Worm (Caenorhabditis elegans): ENCODE measurements around the gene K06A9.3.

Gene K06A9.3

ce11 chrX:1556917-1557316, 21.8 kb upstream of the K06A9.3 start:
- TF ChIP-seq ceh-82 (tag; optimal IDR thresholded peaks at IDR 0.05): no peak
- no peak for TF ChIP-seq sma-9 (GFP tag; optimal IDR thresholded peaks at IDR 0.05)
- no peak for TF ChIP-seq sma-9 (tag; optimal IDR thresholded peaks at IDR 0.05)
- TF ChIP-seq ztf-4 (tag; optimal IDR thresholded peaks at IDR 0.05): no peak
- TF ChIP-seq ztf-11 (tag; optimal IDR thresholded peaks at IDR 0.05): no peak
- TF ChIP-seq nhr-12 (tag; optimal IDR thresholded peaks at IDR 0.05): no peak
- no peak for TF ChIP-seq ZK546.5 (tag; optimal IDR thresholded peaks at IDR 0.05)
- no peak for TF ChIP-seq unc-39 (tag; optimal IDR thresholded peaks at IDR 0.05)
- no peak for TF ChIP-seq ama-1 (optimal IDR thresholded peaks at IDR 0.05)
- TF ChIP-seq dmd-4 (tag; optimal IDR thresholded peaks at IDR 0.05): no peak
- TF ChIP-seq lin-13 (GFP tag; optimal IDR thresholded peaks at IDR 0.05): no peak
- no peak for TF ChIP-seq peb-1 (tag; optimal IDR thresholded peaks at IDR 0.05)

DNA sequence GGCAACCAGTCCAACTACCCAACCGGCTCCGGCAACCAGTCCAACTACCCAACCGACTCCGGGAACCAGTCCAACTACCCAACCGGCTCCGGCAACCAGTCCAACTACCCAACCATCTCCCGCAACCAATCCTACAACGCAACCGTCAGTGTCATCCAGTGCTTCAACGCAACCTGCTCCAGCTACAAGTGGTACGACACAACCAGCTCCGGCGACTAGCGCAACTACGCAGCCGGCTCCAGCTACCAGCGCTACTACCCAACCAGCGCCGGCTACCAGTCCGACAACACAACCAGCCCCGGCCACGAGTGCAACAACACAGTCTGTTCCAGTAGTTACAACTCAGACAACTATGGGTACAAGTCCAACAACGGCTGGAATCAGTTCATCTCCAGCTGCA, 13.9 kb upstream of the K06A9.3 start:
- TF ChIP-seq ceh-82 (tag; optimal IDR thresholded peaks at IDR 0.05) (no peak), ceh-16 (tag; optimal IDR thresholded peaks at IDR 0.05) (no peak), nhr-25 (tag; optimal IDR thresholded peaks at IDR 0.05) (no peak), C34F6.9 (tag; optimal IDR thresholded peaks at IDR 0.05) (no peak), R02D3.7 (tag; optimal IDR thresholded peaks at IDR 0.05) (no peak)

DNA sequence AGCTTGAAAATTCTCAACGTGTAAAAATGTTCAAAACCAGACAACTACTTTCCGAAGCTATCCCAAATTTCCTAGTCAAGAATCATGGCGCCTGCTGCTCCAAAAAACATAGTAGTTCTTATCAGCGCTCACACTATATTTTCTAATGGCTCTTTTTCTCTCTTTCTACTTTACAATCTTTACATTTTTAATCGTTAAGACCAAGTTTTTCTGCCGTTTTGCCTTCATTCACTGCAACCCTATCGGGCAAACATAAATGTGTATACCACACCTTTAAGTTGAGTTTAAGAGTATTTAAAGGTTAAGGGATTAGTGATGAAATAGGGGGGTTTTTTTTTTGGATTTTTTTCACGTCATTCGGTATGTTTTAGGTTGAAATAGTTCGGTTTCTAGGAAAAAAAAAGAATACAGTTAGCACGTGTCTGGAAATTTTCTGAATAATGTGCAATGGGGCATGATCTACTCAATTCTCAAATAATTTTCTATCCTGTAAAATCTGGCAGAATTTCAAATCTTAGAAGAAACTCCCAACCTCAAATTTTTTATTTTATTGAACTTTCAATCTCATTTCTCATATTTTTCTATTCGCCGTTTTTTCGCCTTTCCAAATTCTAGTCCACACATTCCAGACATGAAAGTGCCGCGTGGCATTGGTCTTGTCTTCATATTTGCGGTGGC, 11.9 kb upstream of the K06A9.3 start, which contains the start of gene K06A9.1:
K06A9.1 (plus strand) TSS at position 628 of the 678 bp plus-strand sequence.
- TF ChIP-seq fos-1 (tag; optimal IDR thresholded peaks at IDR 0.05) (peak; percentile 55), lin-13 (GFP tag; optimal IDR thresholded peaks at IDR 0.05) (no peak), sma-9 (GFP tag; optimal IDR thresholded peaks at IDR 0.05) (peak; percentile 21), sma-9 (tag; optimal IDR thresholded peaks at IDR 0.05) (no peak)

ce11 chrX:1543432-1543831, 8.3 kb upstream of the K06A9.3 start:
- TF ChIP-seq nhr-25 (tag; optimal IDR thresholded peaks at IDR 0.05): no peak
- peak; percentile 68 for TF ChIP-seq fos-1 (tag; optimal IDR thresholded peaks at IDR 0.05)
- TF ChIP-seq elt-3 (tag; optimal IDR thresholded peaks at IDR 0.05): no peak
- TF ChIP-seq mdl-1 (tag; optimal IDR thresholded peaks at IDR 0.05): no peak

DNA sequence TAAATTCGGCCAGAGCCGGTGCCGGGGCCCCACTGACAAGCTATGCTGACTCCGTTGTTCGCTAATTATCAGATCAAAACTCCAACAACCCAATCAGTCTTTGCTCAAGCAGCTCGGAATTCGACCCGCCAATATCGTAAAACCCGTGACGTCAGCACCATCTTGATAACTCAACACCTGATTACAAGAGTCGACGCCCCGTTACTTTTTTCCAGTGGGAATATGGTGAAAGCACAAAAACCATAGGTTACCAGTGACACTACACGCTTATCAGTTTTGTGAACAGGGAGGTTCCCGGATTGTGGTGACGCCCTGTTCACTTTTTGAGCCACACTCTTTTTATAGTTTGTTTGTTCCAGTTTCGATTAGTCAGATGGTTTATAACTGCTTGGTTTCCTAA, 5.9 kb upstream of the K06A9.3 start:
- TF ChIP-seq fos-1 (tag; optimal IDR thresholded peaks at IDR 0.05): peak; percentile 59
- TF ChIP-seq sem-4 (tag; optimal IDR thresholded peaks at IDR 0.05): no peak
- peak; percentile 51 for TF ChIP-seq sma-9 (GFP tag; optimal IDR thresholded peaks at IDR 0.05)
- no peak for TF ChIP-seq sma-9 (tag; optimal IDR thresholded peaks at IDR 0.05)
- TF ChIP-seq F13H6.1 (tag; optimal IDR thresholded peaks at IDR 0.05): no peak
- no peak for TF ChIP-seq mbf-1 (tag; optimal IDR thresholded peaks at IDR 0.05)
- no peak for TF ChIP-seq alr-1 (tag; optimal IDR thresholded peaks at IDR 0.05)

DNA sequence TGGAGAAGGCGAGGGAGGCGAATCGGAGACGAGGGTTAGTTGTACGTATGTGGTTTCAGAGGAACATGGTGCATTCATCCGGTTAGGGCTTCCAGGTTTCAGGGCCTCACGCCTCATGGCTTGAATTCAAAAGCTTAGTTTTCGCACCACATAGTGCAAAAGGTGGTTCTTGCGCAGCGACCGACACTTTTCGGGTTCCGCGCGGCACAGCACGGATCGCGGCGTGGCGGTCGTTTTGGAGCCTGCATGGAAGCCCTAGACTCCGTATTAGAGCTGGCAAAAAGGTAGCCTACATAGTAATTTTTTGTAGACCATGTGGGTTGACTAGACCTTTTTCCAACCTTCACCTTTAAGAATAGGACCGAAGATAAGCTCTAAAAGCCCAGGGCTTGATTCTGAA, 3.7 kb upstream of the K06A9.3 start:
- no peak for TF ChIP-seq crh-2 (tag; optimal IDR thresholded peaks at IDR 0.05)
- TF ChIP-seq unc-39 (tag; optimal IDR thresholded peaks at IDR 0.05): no peak
- TF ChIP-seq alr-1 (tag; optimal IDR thresholded peaks at IDR 0.05): no peak
- no peak for TF ChIP-seq lin-11 (tag; optimal IDR thresholded peaks at IDR 0.05)
- TF ChIP-seq aly-2 (tag; optimal IDR thresholded peaks at IDR 0.05): no peak
- TF ChIP-seq peb-1 (tag; optimal IDR thresholded peaks at IDR 0.05): no peak
- no peak for TF ChIP-seq R02D3.7 (tag; optimal IDR thresholded peaks at IDR 0.05)
- no peak for TF ChIP-seq gmeb-1 (tag; optimal IDR thresholded peaks at IDR 0.05)
- no peak for TF ChIP-seq mab-5 (tag; optimal IDR thresholded peaks at IDR 0.05)
- no peak for TF ChIP-seq ztf-1 (GFP tag; conservative IDR thresholded peaks at IDR 0.05)
- no peak for TF ChIP-seq nhr-21 (tag; optimal IDR thresholded peaks at IDR 0.05)
- no peak for TF ChIP-seq mbf-1 (tag; optimal IDR thresholded peaks at IDR 0.05)

DNA sequence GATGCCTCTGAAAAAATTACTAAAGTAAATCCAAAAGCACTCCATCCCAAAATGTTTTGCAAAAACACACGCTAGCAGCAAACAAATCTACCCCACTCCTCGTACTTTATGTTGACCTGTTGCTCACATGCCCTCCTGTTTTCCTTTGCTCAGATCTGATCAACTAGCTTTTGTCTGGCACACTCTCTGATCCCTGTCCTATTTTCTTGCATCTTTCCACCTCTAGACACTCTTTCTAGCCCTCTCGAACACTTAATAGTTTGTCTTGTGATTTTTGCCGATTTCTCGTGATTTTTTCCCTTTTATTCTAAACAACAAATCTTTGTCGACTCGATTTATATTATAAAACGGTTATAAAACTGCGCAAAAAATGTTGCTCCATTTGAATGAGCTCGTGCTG, 977 bp upstream of the K06A9.3 start, which contains the start of gene K06A9.2:
K06A9.2 (plus strand) TSS at position 229 of the 400 bp plus-strand sequence.
- no peak for TF ChIP-seq lin-11 (tag; optimal IDR thresholded peaks at IDR 0.05)
- no peak for TF ChIP-seq sem-4 (tag; optimal IDR thresholded peaks at IDR 0.05)
- peak; percentile 72 for TF ChIP-seq nhr-129 (tag; optimal IDR thresholded peaks at IDR 0.05)
- TF ChIP-seq C34F6.9 (tag; optimal IDR thresholded peaks at IDR 0.05): peak; percentile 48
- TF ChIP-seq lsy-2 (tag; optimal IDR thresholded peaks at IDR 0.05): peak in 1 of 2 experiments; percentile 30
- no peak for TF ChIP-seq crh-2 (tag; optimal IDR thresholded peaks at IDR 0.05)
- no peak for TF ChIP-seq ama-1 (optimal IDR thresholded peaks at IDR 0.05)
- no peak for TF ChIP-seq lin-13 (GFP tag; optimal IDR thresholded peaks at IDR 0.05)
- no peak for TF ChIP-seq mbf-1 (tag; optimal IDR thresholded peaks at IDR 0.05)
